Worm (Caenorhabditis elegans): ENCODE measurements around the gene mms-19.

DNA sequence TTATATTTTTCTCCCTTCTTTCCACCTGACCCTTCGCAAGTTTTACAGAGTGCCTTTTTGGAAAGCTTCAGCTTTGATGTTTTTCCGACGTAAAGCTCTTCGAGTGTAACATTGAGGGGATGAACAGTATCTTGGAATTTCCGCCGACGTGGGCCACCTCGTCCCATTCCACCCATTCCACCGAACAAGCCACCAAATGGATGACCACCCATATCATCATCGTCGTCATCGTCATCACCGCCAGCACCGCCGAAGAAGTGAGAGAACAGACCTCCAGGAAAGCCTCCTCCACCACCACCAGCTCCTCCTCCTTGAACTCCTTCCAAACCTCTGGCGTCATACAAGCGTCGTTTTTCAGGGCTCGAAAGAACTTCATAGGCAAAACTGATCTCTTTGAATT, 9.9 kb upstream of the mms-19 start:
- TF ChIP-seq F52B5.7 (tag; optimal IDR thresholded peaks at IDR 0.05) (no peak), him-1 (tag; optimal IDR thresholded peaks at IDR 0.05) (no peak)

Data from whole organism, young adult.